Fruit fly (Drosophila melanogaster) whole organism, embryonic: ENCODE data around the gene Gr5a.

Source experiments
- Atf6 ChIP-seq: fragments of 200-800 bp; sonication (Bioruptor generic); IDR thresholded peaks from 2 replicates; pipeline ENCODE4 v1.3.6; 2022; ENCODE audit warnings: missing biosample characterization, missing genetic modification characterization
- B-H1 ChIP-seq: fragments of 200-800 bp; sonication (Bioruptor generic); IDR thresholded peaks from 3 replicates; pipeline ENCODE4 v1.3.6; 2022; ENCODE audit warnings: missing biosample characterization, missing genetic modification characterization
- BtbVII ChIP-seq: fragments of 200-800 bp; sonication (Bioruptor generic); optimal IDR thresholded peaks from 3 replicates; lab custom pipeline; 2017; ENCODE audit warnings: missing biosample characterization, mild to moderate bottlenecking, missing genetic modification characterization
- CG10274 ChIP-seq: fragments of 200-800 bp; sonication (Bioruptor generic); optimal IDR thresholded peaks from 3 replicates; lab custom pipeline; 2017; ENCODE audit warnings: missing biosample characterization, mild to moderate bottlenecking, missing genetic modification characterization
- CG10959 ChIP-seq: fragments of 200-800 bp; sonication (Bioruptor generic); IDR thresholded peaks from 2 replicates; pipeline ENCODE4 v1.3.6; 2022; ENCODE audit warnings: missing biosample characterization, missing genetic modification characterization
- CG11696 ChIP-seq: fragments of 200-800 bp; sonication (Bioruptor generic); IDR thresholded peaks from 2 replicates; pipeline ENCODE4 v1.3.6; 2022; ENCODE audit warnings: missing biosample characterization, missing genetic modification characterization
- CG12104 ChIP-seq: fragments of 200-800 bp; sonication (Bioruptor generic); optimal IDR thresholded peaks from 3 replicates; lab custom pipeline; 2016; ENCODE audit warnings: missing biosample characterization, missing genetic modification characterization
- CG12236 ChIP-seq: fragments of 200-800 bp; sonication (Bioruptor generic); optimal IDR thresholded peaks from 2 replicates; lab custom pipeline; 2016; ENCODE audit warnings: missing biosample characterization, missing genetic modification characterization
- CG15696 ChIP-seq: fragments of 200-800 bp; sonication (Bioruptor generic); optimal IDR thresholded peaks from 2 replicates; lab custom pipeline; 2019; ENCODE audit warnings: missing biosample characterization, mild to moderate bottlenecking, missing genetic modification characterization, moderate library complexity
- CG17328 ChIP-seq: fragments of 200-800 bp; sonication (Bioruptor generic); IDR thresholded peaks from 2 replicates; pipeline ENCODE4 v1.3.6; 2022; ENCODE audit warnings: missing biosample characterization, missing genetic modification characterization
- CG17612 ChIP-seq: fragments of 200-800 bp; sonication (Bioruptor generic); IDR thresholded peaks from 2 replicates; pipeline ENCODE4 v1.3.6; 2022; ENCODE audit warnings: missing biosample characterization, missing genetic modification characterization
- CG18262 ChIP-seq: fragments of 200-800 bp; optimal IDR thresholded peaks from 3 replicates; lab custom pipeline; 2019; ENCODE audit warnings: missing biosample characterization, mild to moderate bottlenecking, missing genetic modification characterization, moderate library complexity
- CG1832 ChIP-seq: fragments of 200-800 bp; sonication (Bioruptor generic); optimal IDR thresholded peaks from 2 replicates; lab custom pipeline; 2017; ENCODE audit warnings: missing biosample characterization, mild to moderate bottlenecking, missing genetic modification characterization, inconsistent platforms
- CG18619 ChIP-seq: fragments of 200-800 bp; sonication (Bioruptor generic); optimal IDR thresholded peaks from 3 replicates; lab custom pipeline; 2017; ENCODE audit warnings: missing biosample characterization, mild to moderate bottlenecking, missing genetic modification characterization
- CG31224 ChIP-seq: fragments of 200-800 bp; sonication (Bioruptor generic); IDR thresholded peaks from 2 replicates; pipeline ENCODE4 v1.3.6; 2022; ENCODE audit warnings: missing biosample characterization, missing genetic modification characterization
- CG32772 ChIP-seq: fragments of 200-800 bp; sonication (Bioruptor generic); IDR thresholded peaks from 2 replicates; pipeline ENCODE4 v1.3.6; 2022; ENCODE audit warnings: missing biosample characterization, missing genetic modification characterization
- CG4360 ChIP-seq: fragments of 200-800 bp; sonication (Bioruptor generic); IDR thresholded peaks from 2 replicates; pipeline ENCODE4 v1.3.6; 2022; ENCODE audit warnings: missing biosample characterization, missing genetic modification characterization
- CG5245 ChIP-seq: fragments of 200-800 bp; sonication (Bioruptor generic); optimal IDR thresholded peaks from 3 replicates; lab custom pipeline; 2016; ENCODE audit warnings: missing biosample characterization, missing genetic modification characterization
- CG7963 ChIP-seq: fragments of 200-800 bp; sonication (Bioruptor generic); IDR thresholded peaks from 3 replicates; pipeline ENCODE4 v1.3.6; 2022; ENCODE audit warnings: missing biosample characterization, missing genetic modification characterization; ENCODE audit not compliant: partially characterized antibody
- CG8478 ChIP-seq: fragments of >200 bp; optimal IDR thresholded peaks from 2 replicates; lab custom pipeline; 2018
- H2.0 ChIP-seq: fragments of 200-800 bp; sonication (Bioruptor generic); IDR thresholded peaks from 2 replicates; pipeline ENCODE4 v1.3.6; 2022; ENCODE audit warnings: missing biosample characterization, missing genetic modification characterization
- HmgZ ChIP-seq: fragments of 200-800 bp; sonication (Bioruptor generic); optimal IDR thresholded peaks from 2 replicates; lab custom pipeline; 2018; ENCODE audit warnings: missing biosample characterization, mild to moderate bottlenecking, missing genetic modification characterization
- Jarid2 ChIP-seq: fragments of 200-800 bp; sonication (Bioruptor generic); optimal IDR thresholded peaks from 3 replicates; lab custom pipeline; 2017; ENCODE audit warnings: mild to moderate bottlenecking, missing biosample characterization, missing genetic modification reagents, missing genetic modification characterization
- Kr ChIP-seq: fragments of 200-800 bp; sonication (Bioruptor generic); optimal IDR thresholded peaks from 2 replicates; lab custom pipeline; 2017; ENCODE audit warnings: missing biosample characterization, mild to moderate bottlenecking, missing genetic modification characterization
- Lhr ChIP-seq: fragments of 200-800 bp; sonication (Bioruptor generic); optimal IDR thresholded peaks from 3 replicates; lab custom pipeline; 2017; ENCODE audit warnings: mild to moderate bottlenecking, missing biosample characterization, missing genetic modification reagents, missing genetic modification characterization
- Med ChIP-seq: fragments of 200-800 bp; sonication (Bioruptor generic); peaks from one replicate; lab custom pipeline; 2016; ENCODE audit warnings: missing biosample characterization, missing genetic modification characterization, mild to moderate bottlenecking, inconsistent platforms, moderate library complexity
- Mrtf ChIP-seq: fragments of 200-800 bp; sonication (Bioruptor generic); IDR thresholded peaks from 3 replicates; pipeline ENCODE4 v1.3.6; 2022; ENCODE audit warnings: missing biosample characterization, missing genetic modification characterization
- Myb ChIP-seq: fragments of 200-800 bp; sonication (Bioruptor generic); optimal IDR thresholded peaks from 2 replicates; lab custom pipeline; 2016; ENCODE audit warnings: missing biosample characterization, missing genetic modification characterization
- Six4 ChIP-seq: fragments of 200-800 bp; sonication (Bioruptor generic); optimal IDR thresholded peaks from 2 replicates; lab custom pipeline; 2016; ENCODE audit warnings: missing biosample characterization, missing genetic modification characterization
- Sox100B ChIP-seq: fragments of 200-800 bp; sonication (Bioruptor generic); optimal IDR thresholded peaks from 3 replicates; lab custom pipeline; 2018; ENCODE audit warnings: missing biosample characterization, mild to moderate bottlenecking, missing genetic modification characterization
- Taf1 ChIP-seq: fragments of 200-800 bp; sonication (Bioruptor generic); IDR thresholded peaks from 2 replicates; pipeline ENCODE4 v1.3.6; 2022; ENCODE audit warnings: missing biosample characterization, missing genetic modification characterization
- ara ChIP-seq: fragments of 200-800 bp; sonication (Bioruptor generic); IDR thresholded peaks from 2 replicates; pipeline ENCODE4 v1.3.6; 2022; ENCODE audit warnings: missing biosample characterization, missing genetic modification characterization
- chm ChIP-seq: fragments of 200-800 bp; sonication (Bioruptor generic); IDR thresholded peaks from 2 replicates; pipeline ENCODE4 v1.3.6; 2022; ENCODE audit warnings: missing biosample characterization, missing genetic modification characterization
- croc ChIP-seq: fragments of 200-800 bp; sonication (Bioruptor generic); conservative IDR thresholded peaks from 3 replicates; pipeline ENCODE4 v1.3.6; 2022; ENCODE audit warnings: missing biosample characterization, missing genetic modification characterization
- crol ChIP-seq: fragments of 200-800 bp; sonication (Bioruptor generic); IDR thresholded peaks from 2 replicates; pipeline ENCODE4 v1.3.6; 2022; ENCODE audit warnings: missing biosample characterization, missing genetic modification characterization
- crp ChIP-seq, 2 experiments: fragments of 200-800 bp; sonication (Bioruptor generic); optimal IDR thresholded peaks; 2 replicates in 1 of 2; 3 replicates in 1 of 2; lab custom pipeline; 2017; ENCODE audit warnings: missing biosample characterization in 2 of 2, missing genetic modification characterization in 2 of 2, mild to moderate bottlenecking in 1 of 2, moderate library complexity in 1 of 2
- dan ChIP-seq: fragments of 200-800 bp; sonication (Bioruptor generic); IDR thresholded peaks from 2 replicates; pipeline ENCODE4 v1.3.6; 2022; ENCODE audit warnings: missing biosample characterization, missing genetic modification characterization
- dimm ChIP-seq: fragments of 200-800 bp; sonication (Bioruptor generic); IDR thresholded peaks from 2 replicates; pipeline ENCODE4 v1.3.6; 2022; ENCODE audit warnings: missing biosample characterization, missing genetic modification characterization
- emc ChIP-seq: fragments of 200-800 bp; sonication (Bioruptor generic); optimal IDR thresholded peaks from 2 replicates; lab custom pipeline; 2016; ENCODE audit warnings: missing biosample characterization, missing genetic modification characterization
- ewg ChIP-seq: fragments of 200-800 bp; sonication (Bioruptor generic); optimal IDR thresholded peaks from 3 replicates; lab custom pipeline; 2017; ENCODE audit warnings: mild to moderate bottlenecking, missing biosample characterization, missing genetic modification reagents, missing genetic modification characterization
- fru ChIP-seq: fragments of >200 bp; optimal IDR thresholded peaks from 2 replicates; lab custom pipeline; 2017
- gsb ChIP-seq: fragments of 200-800 bp; sonication (Bioruptor generic); IDR thresholded peaks from 2 replicates; pipeline ENCODE4 v1.3.6; 2022; ENCODE audit warnings: missing biosample characterization, missing genetic modification characterization
- ham ChIP-seq: fragments of 200-800 bp; sonication (Bioruptor generic); IDR thresholded peaks from 2 replicates; pipeline ENCODE4 v1.3.6; 2022; ENCODE audit warnings: missing biosample characterization, missing genetic modification characterization
- ken ChIP-seq: fragments of 200-800 bp; sonication (Bioruptor generic); IDR thresholded peaks from 3 replicates; pipeline ENCODE4 v1.3.6; 2022; ENCODE audit warnings: missing biosample characterization, missing genetic modification characterization
- klu ChIP-seq: fragments of 200-800 bp; sonication (Bioruptor generic); IDR thresholded peaks from 2 replicates; pipeline ENCODE4 v1.3.6; 2022; ENCODE audit warnings: missing biosample characterization, missing genetic modification characterization
- kni ChIP-seq: fragments of 200-800 bp; sonication (Bioruptor generic); optimal IDR thresholded peaks from 3 replicates; lab custom pipeline; 2017; ENCODE audit warnings: mild to moderate bottlenecking, missing biosample characterization, missing genetic modification reagents, missing genetic modification characterization
- phol ChIP-seq: fragments of 200-800 bp; sonication (Bioruptor generic); optimal IDR thresholded peaks from 3 replicates; lab custom pipeline; 2018; ENCODE audit warnings: missing biosample characterization, mild to moderate bottlenecking, missing genetic modification characterization, moderate library complexity
- sc ChIP-seq, 3 experiments: fragments of >200 bp in 2 of 3; fragments of 200-800 bp in 1 of 3; sonication (Bioruptor generic) in 1 of 3; optimal IDR thresholded peaks; 2 replicates in 2 of 3; 3 replicates in 1 of 3; lab custom pipeline; 2017; ENCODE audit warnings: mild to moderate bottlenecking in 1 of 3, missing biosample characterization in 1 of 3, missing genetic modification characterization in 1 of 3, missing genetic modification reagents in 1 of 3
- slbo ChIP-seq: fragments of 200-800 bp; sonication (Bioruptor generic); IDR thresholded peaks from 2 replicates; pipeline ENCODE4 v1.3.6; 2022; ENCODE audit warnings: missing biosample characterization, missing genetic modification characterization
- tap ChIP-seq: fragments of 200-800 bp; optimal IDR thresholded peaks from 3 replicates; lab custom pipeline; 2019; ENCODE audit warnings: missing biosample characterization, mild to moderate bottlenecking, missing genetic modification characterization, moderate library complexity
- trem ChIP-seq: fragments of 200-800 bp; optimal IDR thresholded peaks from 3 replicates; lab custom pipeline; 2019; ENCODE audit warnings: missing biosample characterization, mild to moderate bottlenecking, missing genetic modification characterization, moderate library complexity
- trh ChIP-seq: fragments of 200-800 bp; sonication (Bioruptor generic); optimal IDR thresholded peaks from 2 replicates; lab custom pipeline; 2016; ENCODE audit warnings: missing biosample characterization, missing genetic modification characterization

Gr5a gene

dm6 chrX:5705899-5706312 is 25.5 kb downstream of the Gr5a start (continued):
- peak; percentile 59; the same call in 1 of the 2 replicates for TF ChIP-seq CG4360 (GFP tag; lab: Robert Waterston, UW)
- TF ChIP-seq kni: no peak
- TF ChIP-seq Myb: peak; percentile 25
- TF ChIP-seq ewg (GFP tag; lab: Kevin White, UChicago): peak; percentile 50
- peak; percentile 68 for TF ChIP-seq CG5245 (GFP tag; lab: Kevin White, UChicago)
- TF ChIP-seq CG7963 (GFP tag; lab: Robert Waterston, UW): no peak
- TF ChIP-seq emc (GFP tag; lab: Kevin White, UChicago): peak; percentile 47
- TF ChIP-seq ara (GFP tag; lab: Robert Waterston, UW): peak; percentile 85
- TF ChIP-seq tap (tag; lab: Kevin White, UChicago): peak; percentile 88
- peak; percentile 47 for TF ChIP-seq CG10959
- TF ChIP-seq Taf1 (GFP tag; lab: Robert Waterston, UW): peak; percentile 88
- TF ChIP-seq Kr (GFP tag; lab: Kevin White, UChicago): no peak
- peak; percentile 77 for TF ChIP-seq CG17328 (GFP tag; lab: Robert Waterston, UW)
- peak; percentile 22 for TF ChIP-seq trem
- TF ChIP-seq sc (optimal IDR thresholded peaks at IDR 0.05; lab: Kevin White, UChicago): no peak
- no peak for TF ChIP-seq sc (GFP tag; optimal IDR thresholded peaks at IDR 0.05; lab: Kevin White, UChicago)
- TF ChIP-seq crol (GFP tag; lab: Robert Waterston, UW): peak; percentile 79
- TF ChIP-seq CG8478 (lab: Kevin White, UChicago): no peak
- TF ChIP-seq Atf6 (GFP tag; lab: Robert Waterston, UW): peak; percentile 92
- TF ChIP-seq trh (GFP tag; lab: Kevin White, UChicago): peak; percentile 43
- peak; percentile 89 for TF ChIP-seq B-H1 (GFP tag; lab: Robert Waterston, UW)
- TF ChIP-seq chm (GFP tag; lab: Robert Waterston, UW): peak; percentile 83
- peak; percentile 62 for TF ChIP-seq CG18619
- TF ChIP-seq dimm (GFP tag; lab: Robert Waterston, UW): peak; percentile 63; the same call in 1 of the 2 replicates
- TF ChIP-seq croc: peak; percentile 77; the same call in 2 of the 3 replicates
- TF ChIP-seq klu: peak; percentile 90
- peak; percentile 89 for TF ChIP-seq slbo (GFP tag; lab: Robert Waterston, UW)
- peak; percentile 86 for TF ChIP-seq CG17612
- TF ChIP-seq phol (tag; lab: Kevin White, UChicago): peak; percentile 82
- TF ChIP-seq Lhr: no peak
- peak; percentile 86 for TF ChIP-seq Mrtf (GFP tag; lab: Robert Waterston, UW)
- TF ChIP-seq HmgZ (tag; lab: Kevin White, UChicago): peak; percentile 68
- peak; percentile 82 for TF ChIP-seq ken
- peak; percentile 87 for TF ChIP-seq CG31224
- TF ChIP-seq Med: peak; percentile 97
- peak; percentile 44 for TF ChIP-seq CG15696 (tag; lab: Kevin White, UChicago)
- 0 out of 2 replicates have a peak, but pooled peaks have one; percentile 35 for TF ChIP-seq dan (GFP tag; lab: Robert Waterston, UW)
- TF ChIP-seq gsb (GFP tag; lab: Robert Waterston, UW): peak; percentile 86
- TF ChIP-seq CG18262 (tag; lab: Kevin White, UChicago): peak; percentile 77
- TF ChIP-seq CG1832 (GFP tag; lab: Kevin White, UChicago): no peak
- peak; percentile 66 for TF ChIP-seq CG12104 (GFP tag; lab: Kevin White, UChicago)
- peak; percentile 80 for TF ChIP-seq H2.0 (GFP tag; lab: Robert Waterston, UW)
- TF ChIP-seq crp (GFP tag; optimal IDR thresholded peaks at IDR 0.05; lab: Kevin White, UChicago): peak in 1 of 2 experiments; percentile 25
- peak; percentile 62 for TF ChIP-seq CG10274 (GFP tag; lab: Kevin White, UChicago)
- 0 out of 2 replicates have a peak, but pooled peaks have one; percentile 44 for TF ChIP-seq ham (GFP tag; lab: Robert Waterston, UW)
- TF ChIP-seq BtbVII (GFP tag; lab: Kevin White, UChicago): peak; percentile 89
- TF ChIP-seq Six4: peak; percentile 62
- TF ChIP-seq CG11696: peak; percentile 69
- peak; percentile 64 for TF ChIP-seq Jarid2 (GFP tag; lab: Kevin White, UChicago)
- no peak for TF ChIP-seq CG12236 (GFP tag; lab: Kevin White, UChicago)
- peak; percentile 79 for TF ChIP-seq Sox100B
- TF ChIP-seq fru: no peak
- peak; percentile 90 for TF ChIP-seq CG32772 (GFP tag; lab: Robert Waterston, UW)
